Worm (Caenorhabditis elegans): ENCODE measurements around the gene unc-36.

Gene unc-36

DNA sequence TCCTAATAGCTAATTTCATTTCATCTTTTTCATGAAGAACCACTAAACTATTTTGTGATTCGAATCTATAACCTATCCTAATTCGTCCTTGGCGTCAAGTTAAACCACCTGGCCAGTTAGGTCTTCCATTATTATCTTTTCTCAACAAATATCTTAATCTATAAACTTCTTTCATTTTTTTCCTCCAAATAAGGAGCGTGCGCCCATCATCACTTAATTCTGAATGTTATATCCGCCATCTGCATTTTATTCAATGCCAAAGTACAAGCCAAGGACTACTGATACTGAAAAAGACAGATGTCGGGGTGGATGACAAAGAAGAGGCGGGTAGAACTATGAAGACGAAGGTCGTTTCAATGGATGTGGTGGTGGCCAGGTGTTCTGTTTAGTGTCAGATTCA is 27.9 kb upstream of the unc-36 start:
- no peak for TF ChIP-seq lin-11 (tag; optimal IDR thresholded peaks at IDR 0.05)

DNA sequence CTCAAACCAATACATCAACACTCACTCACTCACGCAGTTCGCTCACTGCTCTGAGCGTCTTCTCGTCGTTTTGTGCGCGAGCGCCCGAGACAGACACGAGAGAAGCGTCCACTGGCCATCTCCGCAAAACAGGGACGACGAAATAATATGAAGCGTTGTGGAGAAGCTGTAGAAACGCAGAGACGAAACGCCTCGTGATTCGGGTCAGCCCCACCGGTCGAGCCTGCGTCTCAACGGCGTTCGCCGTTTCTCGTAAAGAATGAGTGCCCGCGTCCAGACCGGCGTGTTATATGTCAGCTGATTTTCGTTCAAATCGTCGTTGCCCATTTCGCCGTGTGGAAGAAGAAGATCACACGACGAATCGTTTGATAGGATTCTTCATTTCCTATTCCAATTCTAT is 26.5 kb upstream of the unc-36 start, which contains the start of gene fbxl-1:
TSS of gene fbxl-1 (plus strand) at position 320 of the 400 bp plus-strand sequence.
- TF ChIP-seq ceh-34 (tag; optimal IDR thresholded peaks at IDR 0.05) (peak; percentile 73), F13H6.1 (tag; optimal IDR thresholded peaks at IDR 0.05) (peak; percentile 13), pqm-1 (tag; optimal IDR thresholded peaks at IDR 0.05) (no peak), lim-6 (tag; optimal IDR thresholded peaks at IDR 0.05) (no peak), ets-4 (tag; optimal IDR thresholded peaks at IDR 0.05) (no peak), fkh-10 (GFP tag; optimal IDR thresholded peaks at IDR 0.05) (no peak), T23F11.4 (GFP tag; optimal IDR thresholded peaks at IDR 0.05) (no peak), tbx-7 (tag; optimal IDR thresholded peaks at IDR 0.05) (no peak), C08G9.2 (tag; optimal IDR thresholded peaks at IDR 0.05) (no peak), ref-2 (tag; optimal IDR thresholded peaks at IDR 0.05) (no peak), sdc-2 (tag; optimal IDR thresholded peaks at IDR 0.05) (no peak), fkh-6 (tag; optimal IDR thresholded peaks at IDR 0.05) (no peak), ama-1 (optimal IDR thresholded peaks at IDR 0.05) (no peak), pha-2 (tag; optimal IDR thresholded peaks at IDR 0.05) (no peak), ahr-1 (tag; optimal IDR thresholded peaks at IDR 0.05) (no peak), ceh-30 (tag; optimal IDR thresholded peaks at IDR 0.05) (no peak), Y22D7AL.16 (tag; optimal IDR thresholded peaks at IDR 0.05) (no peak), hlh-6 (tag; optimal IDR thresholded peaks at IDR 0.05) (no peak), nfya-1 (tag; optimal IDR thresholded peaks at IDR 0.05) (peak; percentile 52), hlh-8 (tag; optimal IDR thresholded peaks at IDR 0.05) (no peak), ceh-19 (GFP tag; optimal IDR thresholded peaks at IDR 0.05) (no peak), hlh-13 (GFP tag; optimal IDR thresholded peaks at IDR 0.05) (no peak), pat-9 (tag; optimal IDR thresholded peaks at IDR 0.05) (no peak), nhr-11 (tag; optimal IDR thresholded peaks at IDR 0.05) (no peak), unc-42 (tag; optimal IDR thresholded peaks at IDR 0.05) (peak; percentile 1), ceh-24 (tag; optimal IDR thresholded peaks at IDR 0.05) (no peak), ceh-48 (tag; optimal IDR thresholded peaks at IDR 0.05) (no peak), K02D7.2 (tag; optimal IDR thresholded peaks at IDR 0.05) (no peak), hlh-30 (tag; optimal IDR thresholded peaks at IDR 0.05; ENCODE audit: insufficient read depth) (peak; percentile 95), ceh-45 (GFP tag; IDR thresholded peaks at IDR 0.05) (no peak), elt-2 (tag; optimal IDR thresholded peaks at IDR 0.05) (no peak), odd-2 (tag; optimal IDR thresholded peaks at IDR 0.05) (no peak), dmd-4 (tag; optimal IDR thresholded peaks at IDR 0.05; ENCODE audit: borderline replicate concordance) (no peak), ceh-9 (tag; optimal IDR thresholded peaks at IDR 0.05) (no peak), eyg-1 (tag; optimal IDR thresholded peaks at IDR 0.05) (no peak), ceh-2 (tag; optimal IDR thresholded peaks at IDR 0.05) (no peak), K09A11.1 (tag; optimal IDR thresholded peaks at IDR 0.05; ENCODE audit: insufficient read depth) (no peak), elt-4 (tag; optimal IDR thresholded peaks at IDR 0.05) (no peak), syd-9 (tag; optimal IDR thresholded peaks at IDR 0.05) (no peak), sox-4 (tag; optimal IDR thresholded peaks at IDR 0.05) (no peak), ceh-31 (tag; optimal IDR thresholded peaks at IDR 0.05) (peak; percentile 58), ceh-14 (tag; optimal IDR thresholded peaks at IDR 0.05) (peak; percentile 13), tbx-2 (tag; optimal IDR thresholded peaks at IDR 0.05) (peak; percentile 66), pha-4 (tag; optimal IDR thresholded peaks at IDR 0.05) (no peak), mec-3 (tag; optimal IDR thresholded peaks at IDR 0.05; ENCODE audit: borderline replicate concordance) (no peak), C38D4.7 (GFP tag; optimal IDR thresholded peaks at IDR 0.05) (no peak), madf-2 (tag; optimal IDR thresholded peaks at IDR 0.05) (no peak), pros-1 (tag; optimal IDR thresholded peaks at IDR 0.05) (no peak), fax-1 (tag; optimal IDR thresholded peaks at IDR 0.05) (no peak), ceh-22 (tag; optimal IDR thresholded peaks at IDR 0.05) (no peak), rnt-1 (tag; optimal IDR thresholded peaks at IDR 0.05) (peak; percentile 57)

Measured in whole organism, late embryonic.